Fruit fly (Drosophila melanogaster): ENCODE data around the gene aop.

The aop gene

dm6 chr2L:2202853-2203717, 24.5 kb upstream of the aop start:
- peak; percentile 57 for TF ChIP-seq CG17801 (GFP tag; optimal IDR thresholded peaks at IDR 0.05; ENCODE audit: partially characterized antibody)

dm6 chr2L:2202018-2202852, 23.7 kb upstream of the aop start:
- TF ChIP-seq CG17801 (GFP tag; optimal IDR thresholded peaks at IDR 0.05; ENCODE audit: partially characterized antibody) = peak; percentile 100

- TF ChIP-seq CG17801 (GFP tag; optimal IDR thresholded peaks at IDR 0.05; ENCODE audit: partially characterized antibody) = peak; percentile 82
Measured at dm6 chr2L:2201107-2201561, 22.6 kb upstream of the aop start.

- TF ChIP-seq CG17801 (GFP tag; optimal IDR thresholded peaks at IDR 0.05; ENCODE audit: partially characterized antibody) = peak; percentile 70
Measured at dm6 chr2L:2200136-2201036, 21.8 kb upstream of the aop start.

dm6 chr2L:2199433-2199796, 20.9 kb upstream of the aop start:
- no peak for TF ChIP-seq CG17801 (GFP tag; optimal IDR thresholded peaks at IDR 0.05; ENCODE audit: partially characterized antibody)

- TF ChIP-seq CG17801 (GFP tag; optimal IDR thresholded peaks at IDR 0.05; ENCODE audit: partially characterized antibody) = peak; percentile 52
Measured at dm6 chr2L:2198613-2199432, 20.3 kb upstream of the aop start.

- TF ChIP-seq CG17801 (GFP tag; optimal IDR thresholded peaks at IDR 0.05; ENCODE audit: partially characterized antibody) = no peak
Measured at dm6 chr2L:2198119-2198494, 19.6 kb upstream of the aop start.

- TF ChIP-seq CG17801 (GFP tag; optimal IDR thresholded peaks at IDR 0.05; ENCODE audit: partially characterized antibody) = no peak
Measured at dm6 chr2L:2197475-2198118, 19.0 kb upstream of the aop start, which contains the start of gene COX7AL2. TSS of gene COX7AL2 (minus strand) at chr2L:2197912.

- TF ChIP-seq CG17801 (GFP tag; optimal IDR thresholded peaks at IDR 0.05; ENCODE audit: partially characterized antibody) = no peak
Measured at dm6 chr2L:2196590-2197474, 18.3 kb upstream of the aop start.

- TF ChIP-seq CG17801 (GFP tag; optimal IDR thresholded peaks at IDR 0.05; ENCODE audit: partially characterized antibody) = no peak
Measured at dm6 chr2L:2195328-2195727, 16.8 kb upstream of the aop start.

dm6 chr2L:2194305-2194828, 15.8 kb upstream of the aop start:
- TF ChIP-seq CG17801 (GFP tag; optimal IDR thresholded peaks at IDR 0.05; ENCODE audit: partially characterized antibody) = no peak

dm6 chr2L:2193357-2193780, 14.8 kb upstream of the aop start:
- TF ChIP-seq CG17801 (GFP tag; optimal IDR thresholded peaks at IDR 0.05; ENCODE audit: partially characterized antibody) = peak; percentile 83
